Fruit fly (Drosophila melanogaster) whole organism, pupa: ENCODE data around the gene Qsox4.

Experiments used
- CG10348 ChIP-seq: fragments of 200-800 bp; sonication (Bioruptor generic); IDR thresholded peaks from 2 replicates; pipeline ENCODE4 v1.3.6; 2022; ENCODE audit warnings: missing biosample characterization, missing genetic modification characterization
- CG12605 ChIP-seq: fragments of 200-800 bp; sonication (Bioruptor generic); IDR thresholded peaks from 2 replicates; pipeline ENCODE4 v1.3.6; 2022; ENCODE audit warnings: missing biosample characterization, missing genetic modification characterization
- CG13204 ChIP-seq: fragments of 200-800 bp; sonication (Bioruptor generic); optimal IDR thresholded peaks from 2 replicates; lab custom pipeline; 2018; ENCODE audit warnings: missing biosample characterization, mild to moderate bottlenecking, missing genetic modification characterization, moderate library complexity
- CG14655 ChIP-seq: fragments of 200-800 bp; sonication (Bioruptor generic); optimal IDR thresholded peaks from 3 replicates; lab custom pipeline; 2017; ENCODE audit warnings: mild to moderate bottlenecking, missing biosample characterization, missing genetic modification reagents, missing genetic modification characterization
- CG15710 ChIP-seq: fragments of 200-800 bp; sonication (Bioruptor generic); optimal IDR thresholded peaks from 2 replicates; lab custom pipeline; 2018; ENCODE audit warnings: missing biosample characterization, mild to moderate bottlenecking, missing genetic modification characterization, moderate library complexity
- CG17806 ChIP-seq: fragments of 200-800 bp; sonication (Bioruptor generic); optimal IDR thresholded peaks from 2 replicates; lab custom pipeline; 2018; ENCODE audit warnings: missing biosample characterization, mild to moderate bottlenecking, missing genetic modification characterization, moderate library complexity
- CG32121 ChIP-seq: fragments of 200-800 bp; sonication (Bioruptor generic); IDR thresholded peaks from 2 replicates; pipeline ENCODE4 v1.3.6; 2022; ENCODE audit warnings: missing biosample characterization, missing genetic modification characterization
- CG34367 ChIP-seq: fragments of 200-800 bp; sonication (Bioruptor generic); optimal IDR thresholded peaks from 2 replicates; lab custom pipeline; 2018; ENCODE audit warnings: missing biosample characterization, mild to moderate bottlenecking, missing genetic modification characterization
- CG4496 ChIP-seq: fragments of 200-800 bp; sonication (Bioruptor generic); IDR thresholded peaks from 3 replicates; pipeline ENCODE4 v1.3.6; 2022; ENCODE audit warnings: missing biosample characterization, missing genetic modification characterization
- CG8159 ChIP-seq: fragments of 200-800 bp; sonication (Bioruptor generic); optimal IDR thresholded peaks from 3 replicates; lab custom pipeline; 2018; ENCODE audit warnings: missing biosample characterization, mild to moderate bottlenecking, missing genetic modification characterization, moderate library complexity
- CG8301 ChIP-seq: fragments of 200-800 bp; sonication (Bioruptor generic); optimal IDR thresholded peaks from 2 replicates; lab custom pipeline; 2018; ENCODE audit warnings: missing biosample characterization, mild to moderate bottlenecking, missing genetic modification characterization
- CG9948 ChIP-seq: fragments of 200-800 bp; sonication (Bioruptor generic); optimal IDR thresholded peaks from 2 replicates; lab custom pipeline; 2018; ENCODE audit warnings: missing biosample characterization, mild to moderate bottlenecking, missing genetic modification characterization, moderate library complexity
- D1 ChIP-seq: fragments of 200-800 bp; sonication (Bioruptor generic); optimal IDR thresholded peaks from 2 replicates; lab custom pipeline; 2018; ENCODE audit warnings: missing biosample characterization, mild to moderate bottlenecking, missing genetic modification characterization, moderate library complexity
- EcR ChIP-seq: fragments of 200-800 bp; sonication (Bioruptor generic); optimal IDR thresholded peaks from 3 replicates; lab custom pipeline; 2019; ENCODE audit warnings: missing biosample characterization, missing genetic modification characterization, mild to moderate bottlenecking, moderate library complexity, missing genetic modification reagents
- Ets98B ChIP-seq: fragments of 200-800 bp; sonication (Bioruptor generic); IDR thresholded peaks from 2 replicates; pipeline ENCODE4 v1.3.6; 2022; ENCODE audit warnings: missing biosample characterization, missing genetic modification characterization
- Pif1A ChIP-seq: fragments of 200-800 bp; sonication (Bioruptor generic); optimal IDR thresholded peaks from 3 replicates; lab custom pipeline; 2016; ENCODE audit warnings: missing biosample characterization, missing genetic modification characterization
- Pif1B ChIP-seq: fragments of 200-800 bp; sonication (Bioruptor generic); optimal IDR thresholded peaks from 3 replicates; lab custom pipeline; 2016; ENCODE audit warnings: missing biosample characterization, missing genetic modification characterization
- Snoo ChIP-seq: fragments of 200-800 bp; sonication (Bioruptor generic); optimal IDR thresholded peaks from 3 replicates; lab custom pipeline; 2017; ENCODE audit warnings: missing biosample characterization, mild to moderate bottlenecking, missing genetic modification characterization, inconsistent platforms
- fd96Ca ChIP-seq: fragments of 200-800 bp; sonication (Bioruptor generic); IDR thresholded peaks from 3 replicates; pipeline ENCODE4 v1.3.6; 2022; ENCODE audit warnings: missing biosample characterization, missing genetic modification characterization
- gl ChIP-seq: fragments of 200-800 bp; sonication (Bioruptor generic); optimal IDR thresholded peaks from 2 replicates; lab custom pipeline; 2018; ENCODE audit warnings: missing biosample characterization, mild to moderate bottlenecking, missing genetic modification characterization
- rn ChIP-seq: fragments of 200-800 bp; sonication (Bioruptor generic); IDR thresholded peaks from 2 replicates; pipeline ENCODE4 v1.3.6; 2022; ENCODE audit warnings: missing biosample characterization, missing genetic modification characterization

The Qsox4 gene

DNA sequence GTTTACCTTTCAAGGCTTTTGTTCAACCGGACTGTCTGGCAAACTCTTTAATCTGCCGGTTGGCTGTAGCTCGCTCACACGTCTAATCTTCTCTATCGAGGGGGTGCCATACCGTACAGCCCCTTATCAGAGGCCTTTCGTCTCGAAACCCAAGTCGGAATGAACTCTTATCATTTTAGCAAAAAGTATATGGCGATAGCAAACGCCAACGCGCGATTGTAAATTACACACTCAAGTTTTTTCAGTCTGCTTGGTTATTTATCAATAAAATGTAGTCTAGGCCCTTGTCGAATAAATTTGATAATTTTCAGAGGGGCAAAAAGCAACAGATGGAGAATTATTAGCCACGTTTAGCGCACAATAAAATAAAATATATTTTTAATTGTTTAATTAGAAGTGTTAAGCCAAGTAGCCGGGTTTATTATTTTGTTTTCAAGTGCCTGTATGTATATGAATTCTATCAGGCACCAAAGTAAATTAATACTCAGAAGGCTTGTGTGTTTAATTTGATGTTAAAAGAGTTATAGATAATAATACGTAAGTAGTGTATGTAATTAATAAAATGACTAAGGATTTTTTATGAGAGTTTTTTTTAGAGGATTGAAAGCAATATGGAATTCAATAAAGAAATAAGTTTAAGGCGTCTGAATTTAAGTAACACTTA, 22.4 kb downstream of the Qsox4 start:
- TF ChIP-seq EcR (GFP tag; lab: Kevin White, UChicago), result peak; percentile 61
- TF ChIP-seq rn (GFP tag; lab: Robert Waterston, UW), result no peak
- TF ChIP-seq, all 21 proteins: peak for 1

DNA sequence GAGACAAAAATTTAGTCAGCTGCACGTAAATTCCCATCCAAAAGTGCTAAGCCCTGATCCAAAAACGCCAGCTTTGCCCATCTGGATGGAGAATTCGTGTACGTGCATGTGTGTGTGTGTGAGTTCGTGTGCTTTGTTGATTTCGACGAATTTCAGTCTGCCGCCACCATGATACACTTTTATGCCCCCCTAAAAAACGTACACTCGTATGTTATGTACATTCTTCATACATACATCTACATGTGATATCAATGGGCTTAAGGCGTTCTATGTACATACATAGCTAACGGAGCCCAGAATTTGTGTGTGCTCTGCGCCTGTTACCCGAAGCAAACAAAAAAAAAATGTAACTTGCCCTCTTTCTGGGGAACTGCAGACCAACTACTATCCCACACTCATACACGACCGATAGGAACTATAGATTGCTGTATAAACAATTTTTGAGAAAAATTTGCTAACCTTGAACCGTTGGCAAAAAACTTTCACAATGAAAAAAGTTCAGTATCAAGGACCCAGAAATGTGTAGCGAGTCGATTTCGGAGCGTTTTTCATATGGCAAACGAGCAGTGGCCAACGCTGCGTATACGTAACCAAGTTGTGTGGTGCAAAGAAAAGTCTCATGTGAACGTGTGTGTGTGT, 23.3 kb downstream of the Qsox4 start:
- TF ChIP-seq Ets98B, result no peak
- TF ChIP-seq Pif1B (GFP tag; lab: Kevin White, UChicago), result no peak
- no peak for TF ChIP-seq CG9948 (tag; lab: Kevin White, UChicago)
- TF ChIP-seq CG15710 (tag; lab: Kevin White, UChicago), result no peak
- TF ChIP-seq rn (GFP tag; lab: Robert Waterston, UW), result no peak
- no peak for TF ChIP-seq gl (tag; lab: Kevin White, UChicago)
- TF ChIP-seq CG10348 (GFP tag; lab: Robert Waterston, UW), result no peak
- TF ChIP-seq CG8159 (tag; lab: Kevin White, UChicago), result no peak
- TF ChIP-seq Pif1A (GFP tag; lab: Kevin White, UChicago), result no peak
- TF ChIP-seq EcR (GFP tag; lab: Kevin White, UChicago), result no peak

dm6 chr3R:23726740-23727139, 24.2 kb downstream of the Qsox4 start:
- TF ChIP-seq CG4496 (peak; percentile 83), CG15710 (tag; lab: Kevin White, UChicago) (peak; percentile 60), EcR (GFP tag; lab: Kevin White, UChicago) (no peak), Snoo (tag; lab: Kevin White, UChicago) (peak; percentile 40), CG8159 (tag; lab: Kevin White, UChicago) (peak; percentile 69), CG13204 (no peak), gl (tag; lab: Kevin White, UChicago) (no peak), Pif1B (GFP tag; lab: Kevin White, UChicago) (peak; percentile 45), CG32121 (peak; percentile 84), rn (GFP tag; lab: Robert Waterston, UW) (peak; percentile 33; the same call in 1 of the 2 replicates), CG10348 (GFP tag; lab: Robert Waterston, UW) (no peak), CG12605 (GFP tag; lab: Robert Waterston, UW) (peak; percentile 67), D1 (no peak), fd96Ca (0 out of 3 replicates have a peak, but pooled peaks have one; percentile 50), CG14655 (GFP tag; lab: Kevin White, UChicago) (peak; percentile 67), CG9948 (tag; lab: Kevin White, UChicago) (peak; percentile 63), Ets98B (peak; percentile 75), CG17806 (tag; lab: Kevin White, UChicago) (peak; percentile 34), Pif1A (GFP tag; lab: Kevin White, UChicago) (peak; percentile 63), CG34367 (tag; lab: Kevin White, UChicago) (peak; percentile 27), CG8301 (tag; lab: Kevin White, UChicago) (peak; percentile 70)

DNA sequence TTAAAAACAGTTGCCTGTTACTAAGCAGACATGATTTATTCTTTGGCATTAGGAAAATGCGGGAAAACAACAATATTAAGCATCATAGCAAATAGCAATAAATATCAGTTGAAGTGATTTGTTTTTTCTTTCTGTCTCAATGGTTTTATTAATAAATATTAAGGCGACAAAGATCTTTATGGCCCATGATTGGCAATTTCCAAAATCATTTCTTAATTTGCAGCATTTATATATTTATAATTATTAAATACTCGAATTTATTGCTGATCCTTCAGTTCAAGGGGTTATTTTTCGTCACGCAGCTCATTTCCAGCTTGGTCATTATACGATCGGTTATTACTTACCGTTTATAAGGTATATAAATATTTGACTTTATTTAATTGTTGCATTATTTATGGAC, 25.1 kb downstream of the Qsox4 start:
- TF ChIP-seq CG15710 (tag; lab: Kevin White, UChicago) (no peak), Ets98B (no peak), CG12605 (GFP tag; lab: Robert Waterston, UW) (no peak), EcR (GFP tag; lab: Kevin White, UChicago) (no peak), CG9948 (tag; lab: Kevin White, UChicago) (no peak), CG32121 (no peak), CG17806 (tag; lab: Kevin White, UChicago) (no peak), Snoo (tag; lab: Kevin White, UChicago) (no peak), CG10348 (GFP tag; lab: Robert Waterston, UW) (no peak), CG4496 (no peak), Pif1B (GFP tag; lab: Kevin White, UChicago) (no peak), D1 (no peak), gl (tag; lab: Kevin White, UChicago) (no peak), fd96Ca (no peak)

- TF ChIP-seq CG17806 (tag; lab: Kevin White, UChicago) (no peak), CG34367 (tag; lab: Kevin White, UChicago) (no peak), Pif1A (GFP tag; lab: Kevin White, UChicago) (peak; percentile 57), CG12605 (GFP tag; lab: Robert Waterston, UW) (peak; percentile 85), CG13204 (peak; percentile 62), CG14655 (GFP tag; lab: Kevin White, UChicago) (peak; percentile 23), fd96Ca (0 out of 3 replicates have a peak, but pooled peaks have one; percentile 25), Pif1B (GFP tag; lab: Kevin White, UChicago) (peak; percentile 44), CG8159 (tag; lab: Kevin White, UChicago) (peak; percentile 49), CG9948 (tag; lab: Kevin White, UChicago) (peak; percentile 7), Snoo (tag; lab: Kevin White, UChicago) (no peak), CG15710 (tag; lab: Kevin White, UChicago) (peak; percentile 52), CG32121 (peak; percentile 28; the same call in 1 of the 2 replicates), CG4496 (peak; percentile 76; the same call in 2 of the 3 replicates), CG10348 (GFP tag; lab: Robert Waterston, UW) (no peak), gl (tag; lab: Kevin White, UChicago) (peak; percentile 62), Ets98B (peak; percentile 71; the same call in 1 of the 2 replicates), CG8301 (tag; lab: Kevin White, UChicago) (no peak)
These were observed 25.5 kb downstream of the Qsox4 start for dm6 chr3R:23728086-23728485.
